Fruit fly (Drosophila melanogaster): ENCODE measurements around the gene Cpr65Ax2.

DNA sequence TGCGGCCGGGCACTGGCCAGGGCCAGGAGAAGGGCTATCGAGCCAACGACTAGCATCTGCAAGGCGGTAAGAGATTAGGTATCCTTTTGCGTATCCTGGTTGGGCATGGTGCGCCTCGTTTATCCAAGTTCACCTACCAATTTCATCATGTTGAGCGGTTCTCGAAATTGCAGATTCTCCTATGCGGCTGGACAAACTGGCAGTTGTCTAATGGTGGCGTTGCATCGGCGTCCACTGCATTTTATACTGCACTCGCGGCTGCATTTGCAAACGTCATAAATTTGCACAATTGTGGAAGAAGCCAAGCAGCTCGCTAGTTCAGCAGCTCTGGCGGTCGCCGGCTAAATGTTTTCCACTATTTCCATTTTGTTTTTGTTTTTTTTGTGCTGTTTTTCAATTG, 1.9 kb upstream of the Cpr65Ax2 start, which contains the start of gene Acp65Aa:
- TF ChIP-seq psq (optimal IDR thresholded peaks at IDR 0.05), result no peak
- no peak for TF ChIP-seq h (optimal IDR thresholded peaks at IDR 0.05)
- TF ChIP-seq ttk (optimal IDR thresholded peaks at IDR 0.05), result no peak
- TF ChIP-seq insv (optimal IDR thresholded peaks at IDR 0.05), result no peak
- no peak for TF ChIP-seq Sin3A (optimal IDR thresholded peaks at IDR 0.05)
